Fruit fly (Drosophila melanogaster) whole organism, embryonic: Measurements from ENCODE around the gene Rok.

Source experiments
- CG10321 ChIP-seq: fragments of 200-800 bp; sonication (Bioruptor generic); IDR thresholded peaks from 2 replicates; pipeline ENCODE4 v1.3.6; 2022; ENCODE audit warnings: missing biosample characterization, missing genetic modification characterization
- CG10462 ChIP-seq: fragments of 200-800 bp; sonication (Bioruptor generic); optimal IDR thresholded peaks from 2 replicates; lab custom pipeline; 2016; ENCODE audit warnings: missing biosample characterization, missing genetic modification characterization
- CG11085 ChIP-seq: fragments of 200-800 bp; sonication (Bioruptor generic); IDR thresholded peaks from 2 replicates; pipeline ENCODE4 v1.3.6; 2022; ENCODE audit warnings: missing biosample characterization, missing genetic modification characterization
- CG12155 ChIP-seq: fragments of 200-800 bp; sonication (Bioruptor generic); optimal IDR thresholded peaks from 3 replicates; lab custom pipeline; 2016; ENCODE audit warnings: missing biosample characterization, missing genetic modification characterization
- CG13424 ChIP-seq: fragments of 200-800 bp; sonication (Bioruptor generic); optimal IDR thresholded peaks from 2 replicates; lab custom pipeline; 2019; ENCODE audit warnings: missing biosample characterization, mild to moderate bottlenecking, missing genetic modification characterization, moderate library complexity
- CG14014 ChIP-seq: fragments of 200-800 bp; sonication (Bioruptor generic); IDR thresholded peaks from 2 replicates; pipeline ENCODE4 v1.3.6; 2022; ENCODE audit warnings: missing biosample characterization, missing genetic modification characterization
- CG14860 ChIP-seq: fragments of 200-800 bp; sonication (Bioruptor generic); IDR thresholded peaks from 3 replicates; pipeline ENCODE4 v1.3.6; 2022; ENCODE audit warnings: missing biosample characterization, missing genetic modification characterization; ENCODE audit not compliant: partially characterized antibody
- CG17912 ChIP-seq: fragments of 200-800 bp; sonication (Bioruptor generic); optimal IDR thresholded peaks from 2 replicates; lab custom pipeline; 2018; ENCODE audit warnings: missing biosample characterization, mild to moderate bottlenecking, missing genetic modification characterization
- CG2889 ChIP-seq: fragments of 200-800 bp; sonication (Bioruptor generic); IDR thresholded peaks from 3 replicates; pipeline ENCODE4 v1.3.6; 2022; ENCODE audit warnings: missing biosample characterization, missing genetic modification characterization
- CG30403 ChIP-seq: fragments of 200-800 bp; sonication (Bioruptor generic); optimal IDR thresholded peaks from 3 replicates; lab custom pipeline; 2016; ENCODE audit warnings: missing biosample characterization, missing genetic modification characterization
- CG32767 ChIP-seq: fragments of 200-800 bp; sonication (Bioruptor generic); IDR thresholded peaks from 2 replicates; pipeline ENCODE4 v1.3.6; 2022; ENCODE audit warnings: missing biosample characterization, missing genetic modification characterization
- CG4282 ChIP-seq: fragments of 200-800 bp; sonication (Bioruptor generic); optimal IDR thresholded peaks from 2 replicates; lab custom pipeline; 2016; ENCODE audit warnings: missing biosample characterization, missing genetic modification characterization
- CG43689 ChIP-seq: fragments of 200-800 bp; sonication (Bioruptor generic); IDR thresholded peaks from 2 replicates; pipeline ENCODE4 v1.3.6; 2022; ENCODE audit warnings: missing biosample characterization, missing genetic modification characterization
- CG6654 ChIP-seq: fragments of 200-800 bp; sonication (Bioruptor generic); optimal IDR thresholded peaks from 2 replicates; lab custom pipeline; 2017; ENCODE audit warnings: missing biosample characterization, mild to moderate bottlenecking, missing genetic modification characterization
- CG8281 ChIP-seq: fragments of 200-800 bp; sonication (Bioruptor generic); optimal IDR thresholded peaks from 2 replicates; lab custom pipeline; 2018; ENCODE audit warnings: missing biosample characterization, mild to moderate bottlenecking, missing genetic modification characterization, moderate library complexity
- CG9932 ChIP-seq: fragments of 200-800 bp; sonication (Bioruptor generic); IDR thresholded peaks from 2 replicates; pipeline ENCODE4 v1.3.6; 2022; ENCODE audit warnings: missing biosample characterization, missing genetic modification characterization
- Dad ChIP-seq: fragments of 200-800 bp; sonication (Bioruptor generic); optimal IDR thresholded peaks from 3 replicates; lab custom pipeline; 2016; ENCODE audit warnings: missing biosample characterization, missing genetic modification characterization
- Deaf1 ChIP-seq: fragments of 200-800 bp; optimal IDR thresholded peaks from 3 replicates; lab custom pipeline; 2019; ENCODE audit warnings: missing biosample characterization, mild to moderate bottlenecking, missing genetic modification characterization, moderate library complexity
- Dll ChIP-seq: fragments of 200-800 bp; sonication (Bioruptor generic); IDR thresholded peaks from 4 replicates; pipeline ENCODE4 v1.3.6; 2022; ENCODE audit warnings: missing biosample characterization, missing genetic modification characterization; ENCODE audit not compliant: partially characterized antibody
- ERR ChIP-seq: fragments of 200-800 bp; sonication (Bioruptor generic); optimal IDR thresholded peaks from 2 replicates; lab custom pipeline; 2016; ENCODE audit warnings: missing biosample characterization, missing genetic modification characterization
- Eip74EF ChIP-seq, 2 experiments: fragments of 200-800 bp in 1 of 2; fragments of >200 bp in 1 of 2; sonication (Bioruptor generic) in 1 of 2; optimal IDR thresholded peaks; 2 replicates each; lab custom pipeline; 2017 to 2019; ENCODE audit warnings: missing biosample characterization in 2 of 2, missing genetic modification characterization in 2 of 2, mild to moderate bottlenecking in 1 of 2, moderate library complexity in 1 of 2
- Gug ChIP-seq: fragments of 200-800 bp; sonication (Bioruptor generic); IDR thresholded peaks from 4 replicates; pipeline ENCODE4 v1.3.6; 2022; ENCODE audit warnings: missing biosample characterization, missing genetic modification characterization
- Hr51 ChIP-seq, 2 experiments: fragments of 200-800 bp; sonication (Bioruptor generic); optimal IDR thresholded peaks; 2 replicates in 1 of 2; 3 replicates in 1 of 2; lab custom pipeline; 2016 to 2018; ENCODE audit warnings: missing biosample characterization in 2 of 2, missing genetic modification characterization in 2 of 2, mild to moderate bottlenecking in 1 of 2, moderate library complexity in 1 of 2
- Hsf ChIP-seq: fragments of 200-800 bp; sonication (Bioruptor generic); optimal IDR thresholded peaks from 3 replicates; lab custom pipeline; 2016; ENCODE audit warnings: missing biosample characterization, missing genetic modification characterization
- Jarid2 ChIP-seq: fragments of 200-800 bp; sonication (Bioruptor generic); optimal IDR thresholded peaks from 3 replicates; lab custom pipeline; 2017; ENCODE audit warnings: mild to moderate bottlenecking, missing biosample characterization, missing genetic modification reagents, missing genetic modification characterization
- NC2α ChIP-seq: fragments of 200-800 bp; sonication (Bioruptor generic); optimal IDR thresholded peaks from 2 replicates; lab custom pipeline; 2016; ENCODE audit warnings: missing biosample characterization, missing genetic modification characterization
- PHDP ChIP-seq: fragments of 200-800 bp; sonication (Bioruptor generic); optimal IDR thresholded peaks from 3 replicates; lab custom pipeline; 2018; ENCODE audit warnings: missing biosample characterization, mild to moderate bottlenecking, missing genetic modification characterization, moderate library complexity
- Rfx ChIP-seq: fragments of 200-800 bp; sonication (Bioruptor generic); IDR thresholded peaks from 2 replicates; pipeline ENCODE4 v1.3.6; 2022; ENCODE audit warnings: missing biosample characterization, missing genetic modification characterization
- Scr ChIP-seq: fragments of 200-800 bp; sonication (Bioruptor generic); IDR thresholded peaks from 2 replicates; pipeline ENCODE4 v1.3.6; 2022; ENCODE audit warnings: missing biosample characterization, missing genetic modification characterization; ENCODE audit not compliant: partially characterized antibody
- Sin3A ChIP-seq: fragments of >200 bp; optimal IDR thresholded peaks from 2 replicates; lab custom pipeline; 2018
- abd-A ChIP-seq: fragments of 200-800 bp; sonication (Bioruptor generic); optimal IDR thresholded peaks from 3 replicates; lab custom pipeline; 2019; ENCODE audit warnings: missing biosample characterization, mild to moderate bottlenecking, missing genetic modification characterization, moderate library complexity
- ara ChIP-seq: fragments of 200-800 bp; sonication (Bioruptor generic); IDR thresholded peaks from 2 replicates; pipeline ENCODE4 v1.3.6; 2022; ENCODE audit warnings: missing biosample characterization, missing genetic modification characterization
- bigmax ChIP-seq: fragments of 200-800 bp; sonication (Bioruptor generic); optimal IDR thresholded peaks from 2 replicates; lab custom pipeline; 2018; ENCODE audit warnings: missing biosample characterization, mild to moderate bottlenecking, missing genetic modification characterization
- bowl ChIP-seq: fragments of 200-800 bp; sonication (Bioruptor generic); IDR thresholded peaks from 2 replicates; pipeline ENCODE4 v1.3.6; 2022; ENCODE audit warnings: missing biosample characterization, missing genetic modification characterization
- chm ChIP-seq: fragments of 200-800 bp; sonication (Bioruptor generic); IDR thresholded peaks from 2 replicates; pipeline ENCODE4 v1.3.6; 2022; ENCODE audit warnings: missing biosample characterization, missing genetic modification characterization
- gro ChIP-seq: fragments of 200-800 bp; sonication (Bioruptor generic); optimal IDR thresholded peaks from 2 replicates; lab custom pipeline; 2016; ENCODE audit warnings: missing biosample characterization, missing genetic modification characterization
- lola ChIP-seq, 3 experiments: fragments of >200 bp in 2 of 3; fragments of 200-800 bp in 1 of 3; sonication (Bioruptor generic) in 1 of 3; optimal IDR thresholded peaks; 2 replicates each; lab custom pipeline; 2017 to 2019; ENCODE audit warnings: missing biosample characterization in 3 of 3, missing genetic modification characterization in 3 of 3, mild to moderate bottlenecking in 1 of 3, moderate library complexity in 1 of 3
- mirr ChIP-seq: fragments of 200-800 bp; sonication (Bioruptor generic); optimal IDR thresholded peaks from 3 replicates; lab custom pipeline; 2018; ENCODE audit warnings: missing biosample characterization, mild to moderate bottlenecking, missing genetic modification characterization
- nmo ChIP-seq: fragments of 200-800 bp; sonication (Bioruptor generic); optimal IDR thresholded peaks from 2 replicates; lab custom pipeline; 2018; ENCODE audit warnings: missing biosample characterization, mild to moderate bottlenecking, missing genetic modification characterization, moderate library complexity
- peb ChIP-seq: fragments of 200-800 bp; sonication (Bioruptor generic); IDR thresholded peaks from 2 replicates; pipeline ENCODE4 v1.3.6; 2022; ENCODE audit warnings: missing biosample characterization, missing genetic modification characterization
- sd ChIP-seq: fragments of 200-800 bp; sonication (Bioruptor generic); optimal IDR thresholded peaks from 3 replicates; lab custom pipeline; 2018; ENCODE audit warnings: missing biosample characterization, mild to moderate bottlenecking, missing genetic modification characterization, moderate library complexity
- sna ChIP-seq: fragments of 200-800 bp; sonication (Bioruptor generic); IDR thresholded peaks from 2 replicates; pipeline ENCODE4 v1.3.6; 2022; ENCODE audit warnings: missing biosample characterization, missing genetic modification characterization; ENCODE audit not compliant: partially characterized antibody
- stwl ChIP-seq: fragments of 200-800 bp; sonication (Bioruptor generic); optimal IDR thresholded peaks from 3 replicates; lab custom pipeline; 2018; ENCODE audit warnings: missing biosample characterization, mild to moderate bottlenecking, missing genetic modification characterization, moderate library complexity
- tll ChIP-seq, 2 experiments: fragments of 200-800 bp in 1 of 2; fragments of >200 bp in 1 of 2; sonication (Bioruptor generic) in 1 of 2; optimal IDR thresholded peaks; 2 replicates each; lab custom pipeline; 2017 to 2019; ENCODE audit warnings: missing biosample characterization in 2 of 2, missing genetic modification characterization in 2 of 2, mild to moderate bottlenecking in 1 of 2, moderate library complexity in 1 of 2
- trh ChIP-seq: fragments of 200-800 bp; sonication (Bioruptor generic); optimal IDR thresholded peaks from 2 replicates; lab custom pipeline; 2016; ENCODE audit warnings: missing biosample characterization, missing genetic modification characterization
- unpg ChIP-seq: fragments of 200-800 bp; sonication (Bioruptor generic); optimal IDR thresholded peaks from 3 replicates; lab custom pipeline; 2018; ENCODE audit warnings: missing biosample characterization, mild to moderate bottlenecking, missing genetic modification characterization, moderate library complexity
- vfl ChIP-seq: fragments of 200-800 bp; sonication (Bioruptor generic); optimal IDR thresholded peaks from 2 replicates; lab custom pipeline; 2016; ENCODE audit warnings: missing biosample characterization, missing genetic modification characterization

The Rok gene

dm6 chrX:16637594-16638485 lies 626 bp upstream of the Rok start, which contains the start of gene RpS19a (continued):
- TF ChIP-seq CG13424 (tag; lab: Kevin White, UChicago) (peak; percentile 53), nmo (GFP tag; lab: Kevin White, UChicago) (peak; percentile 49), CG14014 (peak; percentile 72), lola (GFP tag; optimal IDR thresholded peaks at IDR 0.05; lab: Kevin White, UChicago) (peak in 1 of 3 experiments; percentile 35), peb (GFP tag; lab: Robert Waterston, UW) (peak; percentile 23; the same call in 1 of the 2 replicates), CG11085 (GFP tag; lab: Robert Waterston, UW) (peak; percentile 76), Scr (GFP tag; lab: Robert Waterston, UW) (peak; percentile 66; the same call in 1 of the 2 replicates), stwl (tag; lab: Kevin White, UChicago) (peak; percentile 21), vfl (GFP tag; lab: Kevin White, UChicago) (peak; percentile 32), Hsf (GFP tag; lab: Kevin White, UChicago) (peak; percentile 30), CG6654 (GFP tag; lab: Kevin White, UChicago) (peak; percentile 55), gro (GFP tag; lab: Kevin White, UChicago) (peak; percentile 53), ERR (GFP tag; lab: Kevin White, UChicago) (no peak), unpg (GFP tag; lab: Kevin White, UChicago) (peak; percentile 66), CG12155 (GFP tag; lab: Kevin White, UChicago) (peak; percentile 27), Dad (peak; percentile 35), CG10462 (no peak), sna (GFP tag; lab: Robert Waterston, UW) (no peak), CG14860 (0 out of 3 replicates have a peak, but pooled peaks have one; percentile 34), chm (GFP tag; lab: Robert Waterston, UW) (peak; percentile 88), CG30403 (GFP tag; lab: Kevin White, UChicago) (peak; percentile 50), Eip74EF (GFP tag; optimal IDR thresholded peaks at IDR 0.05; lab: Kevin White, UChicago) (peak in 1 of 2 experiments; percentile 76), Jarid2 (GFP tag; lab: Kevin White, UChicago) (peak; percentile 62), Hr51 (GFP tag; optimal IDR thresholded peaks at IDR 0.05; lab: Kevin White, UChicago) (peak; percentile 49 to 50), Gug (GFP tag; lab: Robert Waterston, UW) (peak; percentile 38; the same call in 2 of the 4 replicates), Sin3A (lab: Kevin White, UChicago) (peak; percentile 49), tll (GFP tag; optimal IDR thresholded peaks at IDR 0.05; lab: Kevin White, UChicago) (peak in 1 of 2 experiments; percentile 85), Deaf1 (tag; lab: Kevin White, UChicago) (peak; percentile 33), CG32767 (GFP tag; lab: Robert Waterston, UW) (no peak), sd (no peak), CG2889 (GFP tag; lab: Robert Waterston, UW) (0 out of 3 replicates have a peak, but pooled peaks have one; percentile 43), PHDP (tag; lab: Kevin White, UChicago) (peak; percentile 77), Dll (GFP tag; lab: Robert Waterston, UW) (peak; percentile 73; the same call in 2 of the 4 replicates), CG4282 (GFP tag; lab: Kevin White, UChicago) (no peak), bowl (GFP tag; lab: Robert Waterston, UW) (peak; percentile 47; the same call in 1 of the 2 replicates), CG9932 (GFP tag; lab: Robert Waterston, UW) (peak; percentile 54; the same call in 1 of the 2 replicates), abd-A (tag; lab: Kevin White, UChicago) (no peak), bigmax (GFP tag; lab: Kevin White, UChicago) (peak; percentile 87), CG43689 (GFP tag; lab: Robert Waterston, UW) (peak; percentile 68; the same call in 1 of the 2 replicates), Rfx (peak; percentile 87), NC2α (GFP tag; lab: Kevin White, UChicago) (peak; percentile 9), CG8281 (tag; lab: Kevin White, UChicago) (peak; percentile 39), trh (no peak), CG10321 (GFP tag; lab: Robert Waterston, UW) (peak; percentile 48; the same call in 1 of the 2 replicates), CG17912 (peak; percentile 94), mirr (GFP tag; lab: Kevin White, UChicago) (peak; percentile 91), ara (GFP tag; lab: Robert Waterston, UW) (peak; percentile 77)
